Worm (Caenorhabditis elegans) whole organism, late embryonic: Measurements from ENCODE around the gene K02A6.1.

Experiments used
- K02D7.2 ChIP-seq: sonication (generic microtip); optimal IDR thresholded peaks from 2 replicates; lab custom pipeline; 2017; ENCODE audit warnings: mild to moderate bottlenecking, missing genetic modification characterization, missing compliant biosample characterization
- K09A11.1 ChIP-seq: sonication (generic microtip); optimal IDR thresholded peaks from 2 replicates; lab custom pipeline; 2017; ENCODE audit warnings: antibody characterized with exemption, mild to moderate bottlenecking, missing genetic modification characterization, missing compliant biosample characterization; ENCODE audit not compliant: insufficient read depth
- ama-1 ChIP-seq: fragments of 150-350 bp; optimal IDR thresholded peaks from 2 replicates; lab custom pipeline; 2014
- ceh-19 ChIP-seq: fragments of 200-800 bp; sonication (Bioruptor generic); optimal IDR thresholded peaks from 2 replicates; lab custom pipeline; 2018; ENCODE audit warnings: mild to moderate bottlenecking, missing genetic modification characterization, missing compliant biosample characterization
- ets-4 ChIP-seq: sonication (generic microtip); optimal IDR thresholded peaks from 2 replicates; lab custom pipeline; 2016; ENCODE audit warnings: missing genetic modification characterization, missing compliant biosample characterization
- fkh-10 ChIP-seq: fragments of 150-350 bp; optimal IDR thresholded peaks from 2 replicates; lab custom pipeline; 2014; ENCODE audit warnings: missing biosample characterization, missing genetic modification reagents, missing genetic modification characterization
- nhr-11 ChIP-seq: fragments of 150-350 bp; optimal IDR thresholded peaks from 2 replicates; lab custom pipeline; 2014; ENCODE audit warnings: missing biosample characterization, missing genetic modification characterization
- pag-3 ChIP-seq: sonication (generic microtip); optimal IDR thresholded peaks from 2 replicates; lab custom pipeline; 2016; ENCODE audit warnings: missing compliant biosample characterization, missing genetic modification characterization, borderline replicate concordance
- pqm-1 ChIP-seq: sonication (generic microtip); optimal IDR thresholded peaks from 2 replicates; lab custom pipeline; 2016; ENCODE audit warnings: missing genetic modification characterization, missing compliant biosample characterization
- ztf-16 ChIP-seq: sonication (generic microtip); optimal IDR thresholded peaks from 2 replicates; lab custom pipeline; 2017; ENCODE audit warnings: missing genetic modification characterization, missing compliant biosample characterization

DNA sequence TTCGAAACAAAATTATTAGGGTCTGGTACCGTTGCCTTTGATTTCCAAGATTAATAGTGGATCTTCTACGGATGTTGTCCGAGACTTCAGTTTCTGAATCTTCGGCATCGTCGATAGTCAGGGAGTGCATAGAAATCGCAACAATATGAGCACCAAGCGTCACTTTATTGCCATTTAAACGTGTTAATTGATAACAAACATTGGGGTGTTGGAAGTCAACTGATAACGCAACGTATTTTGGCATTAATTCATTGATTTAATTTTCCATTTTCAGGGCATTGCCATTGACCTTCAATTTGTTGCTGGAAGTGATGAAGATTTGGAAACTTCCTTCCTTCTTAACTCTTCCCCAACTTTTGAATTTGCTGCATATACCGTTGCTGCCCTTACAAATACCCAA, 26.6 kb downstream of the K02A6.1 start, which contains the start of gene kqt-2:
- no peak for TF ChIP-seq pqm-1
- TF ChIP-seq nhr-11 (tag; lab: Kevin White, UChicago) = no peak
- no peak for TF ChIP-seq fkh-10 (GFP tag; lab: Kevin White, UChicago)
- no peak for TF ChIP-seq ztf-16
- TF ChIP-seq ets-4 (tag; lab: Kevin White, UChicago) = no peak
- TF ChIP-seq ama-1 (lab: Kevin White, UChicago) = no peak
- no peak for TF ChIP-seq pag-3 (tag; lab: Kevin White, UChicago)
- TF ChIP-seq K02D7.2 = no peak
- no peak for TF ChIP-seq K09A11.1
- TF ChIP-seq ceh-19 (GFP tag; lab: Kevin White, UChicago) = no peak
